Fruit fly (Drosophila melanogaster): ENCODE data around the gene Larp4B.

The Larp4B gene

DNA sequence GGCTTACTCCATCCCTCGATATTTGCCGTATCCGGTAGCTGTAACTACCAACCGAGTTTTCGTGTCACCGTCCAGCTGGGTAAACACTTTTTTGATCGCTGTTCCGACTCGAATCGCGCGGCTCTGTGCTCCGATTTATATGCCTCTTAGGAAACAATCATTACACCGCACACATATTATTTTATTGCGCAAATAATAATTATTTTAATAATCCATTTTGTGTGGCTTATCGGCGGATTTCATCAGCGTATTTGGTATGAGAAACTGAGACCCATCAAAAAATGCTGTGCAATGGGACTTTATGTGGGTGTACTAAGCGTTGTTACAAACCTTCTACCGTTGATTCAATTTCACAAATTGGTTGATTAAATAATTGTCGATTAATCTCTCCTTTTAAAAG lies 21.6 kb upstream of the Larp4B start, which contains the start of gene CG32271:
Gene CG32271 (minus strand): TSS at position 101 of the 400 bp plus-strand sequence.
- TF ChIP-seq vnd (GFP tag; IDR thresholded peaks at IDR 0.05; ENCODE audit: partially characterized antibody) (no peak), CG11695 (GFP tag; IDR thresholded peaks at IDR 0.05) (no peak), Dref (GFP tag; IDR thresholded peaks at IDR 0.05) (no peak), CG10462 (GFP tag; optimal IDR thresholded peaks at IDR 0.05) (no peak), CG8290 (GFP tag; optimal IDR thresholded peaks at IDR 0.05) (no peak), CG8290 (tag; optimal IDR thresholded peaks at IDR 0.05) (no peak), esg (GFP tag; conservative IDR thresholded peaks at IDR 0.05) (no peak), CG1832 (GFP tag; optimal IDR thresholded peaks at IDR 0.05) (no peak), CG2889 (GFP tag; IDR thresholded peaks at IDR 0.05) (no peak), Sry-β (GFP tag; optimal IDR thresholded peaks at IDR 0.05) (no peak), tx (GFP tag; optimal IDR thresholded peaks at IDR 0.05) (no peak), unc-4 (GFP tag; IDR thresholded peaks at IDR 0.05; ENCODE audit: partially characterized antibody) (no peak), CG10366 (GFP tag; IDR thresholded peaks at IDR 0.05) (no peak), Bgb (GFP tag; IDR thresholded peaks at IDR 0.05; ENCODE audit: partially characterized antibody) (no peak), zen (tag; optimal IDR thresholded peaks at IDR 0.05) (no peak), ewg (GFP tag; optimal IDR thresholded peaks at IDR 0.05) (no peak), CTCF (GFP tag; optimal IDR thresholded peaks at IDR 0.05) (no peak), BtbVII (GFP tag; optimal IDR thresholded peaks at IDR 0.05) (no peak), Trl (optimal IDR thresholded peaks at IDR 0.05) (no peak), Trl (GFP tag; optimal IDR thresholded peaks at IDR 0.05) (no peak), gsb (GFP tag; IDR thresholded peaks at IDR 0.05) (no peak)

DNA sequence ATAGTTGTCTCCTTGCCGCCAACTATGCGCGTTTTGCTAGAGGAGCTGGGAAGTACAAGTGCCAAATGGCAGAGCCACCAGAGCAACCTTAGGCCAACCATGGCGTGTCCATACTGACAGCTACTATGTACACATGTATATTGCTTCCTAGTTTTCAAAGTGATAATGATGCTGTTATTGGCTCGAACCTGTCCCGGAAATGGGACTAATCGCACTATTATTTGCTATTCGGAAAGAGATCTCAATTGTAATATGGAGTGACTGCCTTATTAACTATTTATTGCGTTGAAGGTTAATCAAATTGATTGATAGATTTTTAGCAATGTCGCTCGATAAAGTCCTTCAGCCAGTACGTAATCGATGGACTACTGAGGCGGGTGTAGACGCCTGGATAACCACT lies 20.3 kb upstream of the Larp4B start, which contains the start of gene CG33159:
Gene CG33159 (minus strand): TSS at position 101 of the 400 bp plus-strand sequence.
- TF ChIP-seq CG2889 (GFP tag; IDR thresholded peaks at IDR 0.05) = no peak
- no peak for TF ChIP-seq NK7.1 (GFP tag; optimal IDR thresholded peaks at IDR 0.05)
- TF ChIP-seq Nf-YC (tag; optimal IDR thresholded peaks at IDR 0.05) = no peak
- no peak for TF ChIP-seq ab (GFP tag; optimal IDR thresholded peaks at IDR 0.05)
- no peak for TF ChIP-seq CG14860 (GFP tag; IDR thresholded peaks at IDR 0.05; ENCODE audit: partially characterized antibody)
- no peak for TF ChIP-seq CG18476 (GFP tag; optimal IDR thresholded peaks at IDR 0.05)
- TF ChIP-seq CG12219 (GFP tag; optimal IDR thresholded peaks at IDR 0.05) = no peak
- TF ChIP-seq dmrt99B (tag; optimal IDR thresholded peaks at IDR 0.05) = no peak
- TF ChIP-seq klu (GFP tag; IDR thresholded peaks at IDR 0.05) = no peak
- no peak for TF ChIP-seq Side (GFP tag; optimal IDR thresholded peaks at IDR 0.05)
- TF ChIP-seq CG12104 (GFP tag; optimal IDR thresholded peaks at IDR 0.05) = no peak
- no peak for TF ChIP-seq Deaf1 (tag; optimal IDR thresholded peaks at IDR 0.05)
- TF ChIP-seq Hmr (GFP tag; optimal IDR thresholded peaks at IDR 0.05) = no peak
- TF ChIP-seq CG3281 (GFP tag; optimal IDR thresholded peaks at IDR 0.05) = no peak
- no peak for TF ChIP-seq gsb-n (tag; optimal IDR thresholded peaks at IDR 0.05)
- no peak for TF ChIP-seq CG9876 (GFP tag; optimal IDR thresholded peaks at IDR 0.05)
- no peak for TF ChIP-seq kah (GFP tag; optimal IDR thresholded peaks at IDR 0.05)
- TF ChIP-seq odd (GFP tag; optimal IDR thresholded peaks at IDR 0.05) = no peak
- no peak for TF ChIP-seq org-1 (GFP tag; optimal IDR thresholded peaks at IDR 0.05)
- TF ChIP-seq chm (GFP tag; IDR thresholded peaks at IDR 0.05) = no peak

DNA sequence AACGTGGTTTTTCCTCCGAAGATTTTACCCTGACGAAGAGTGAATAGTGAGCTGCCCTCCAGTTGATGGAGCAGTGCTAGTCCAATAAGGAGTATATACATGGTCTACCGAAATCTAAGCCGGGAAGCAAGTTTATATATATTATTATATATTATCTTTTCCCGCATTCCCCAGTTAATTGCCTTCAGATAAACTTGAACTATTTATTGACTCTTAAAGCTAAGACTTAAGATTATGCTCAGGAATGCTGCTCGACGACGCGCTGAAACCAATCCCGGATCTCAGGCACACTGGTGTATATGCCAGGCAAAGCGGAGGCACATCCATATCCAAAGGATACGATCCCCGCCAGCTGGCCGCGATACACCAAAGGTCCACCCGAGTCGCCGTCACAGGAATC lies 19.3 kb upstream of the Larp4B start, which contains the start of gene CG32277:
Gene CG32277 (minus strand): TSS at position 101 of the 400 bp plus-strand sequence.
- no peak for TF ChIP-seq Max (GFP tag; optimal IDR thresholded peaks at IDR 0.05)
- TF ChIP-seq Dll (GFP tag; IDR thresholded peaks at IDR 0.05; ENCODE audit: partially characterized antibody) = no peak
- TF ChIP-seq Ets65A (GFP tag) = no peak
- no peak for TF ChIP-seq repo (GFP tag; optimal IDR thresholded peaks at IDR 0.05)
- no peak for TF ChIP-seq schlank (tag; optimal IDR thresholded peaks at IDR 0.05)
- no peak for TF ChIP-seq luna (GFP tag; optimal IDR thresholded peaks at IDR 0.05)
- TF ChIP-seq grau (tag; optimal IDR thresholded peaks at IDR 0.05) = no peak
- TF ChIP-seq MBD-R2 (GFP tag; IDR thresholded peaks at IDR 0.05) = no peak
- TF ChIP-seq CG7357 (GFP tag; IDR thresholded peaks at IDR 0.05) = no peak

Measured in whole organism, embryonic.